Fruit fly (Drosophila melanogaster) whole organism, pupa: ENCODE measurements around the gene Roc1a.

Experiments used
- CG10348 ChIP-seq: fragments of 200-800 bp; sonication (Bioruptor generic); IDR thresholded peaks from 2 replicates; pipeline ENCODE4 v1.3.6; 2022; ENCODE audit warnings: missing biosample characterization, missing genetic modification characterization
- CG14655 ChIP-seq: fragments of 200-800 bp; sonication (Bioruptor generic); optimal IDR thresholded peaks from 3 replicates; lab custom pipeline; 2017; ENCODE audit warnings: mild to moderate bottlenecking, missing biosample characterization, missing genetic modification reagents, missing genetic modification characterization
- EcR ChIP-seq: fragments of 200-800 bp; sonication (Bioruptor generic); optimal IDR thresholded peaks from 3 replicates; lab custom pipeline; 2019; ENCODE audit warnings: missing biosample characterization, missing genetic modification characterization, mild to moderate bottlenecking, moderate library complexity, missing genetic modification reagents

- TF ChIP-seq CG14655 (GFP tag; lab: Kevin White, UChicago) (no peak), CG10348 (no peak), EcR (GFP tag; lab: Kevin White, UChicago) (no peak)
These were observed 10.9 kb downstream of the Roc1a start for dm6 chrX:658021-658420.
